Worm (Caenorhabditis elegans): ENCODE data around the gene lec-9.

- TF ChIP-seq him-1 (tag; optimal IDR thresholded peaks at IDR 0.05) (no peak), W03F9.2 (tag; optimal IDR thresholded peaks at IDR 0.05) (no peak), dao-5 (tag; optimal IDR thresholded peaks at IDR 0.05) (no peak)
Observed at ce11 chrX:17637528-17637927, 37.2 kb downstream of the lec-9 start.
